Fruit fly (Drosophila melanogaster): ENCODE results near the gene opm.
A peak's percentile ranks its signal among the peaks of the same experiment; 100 is the strongest.

The opm gene

DNA sequence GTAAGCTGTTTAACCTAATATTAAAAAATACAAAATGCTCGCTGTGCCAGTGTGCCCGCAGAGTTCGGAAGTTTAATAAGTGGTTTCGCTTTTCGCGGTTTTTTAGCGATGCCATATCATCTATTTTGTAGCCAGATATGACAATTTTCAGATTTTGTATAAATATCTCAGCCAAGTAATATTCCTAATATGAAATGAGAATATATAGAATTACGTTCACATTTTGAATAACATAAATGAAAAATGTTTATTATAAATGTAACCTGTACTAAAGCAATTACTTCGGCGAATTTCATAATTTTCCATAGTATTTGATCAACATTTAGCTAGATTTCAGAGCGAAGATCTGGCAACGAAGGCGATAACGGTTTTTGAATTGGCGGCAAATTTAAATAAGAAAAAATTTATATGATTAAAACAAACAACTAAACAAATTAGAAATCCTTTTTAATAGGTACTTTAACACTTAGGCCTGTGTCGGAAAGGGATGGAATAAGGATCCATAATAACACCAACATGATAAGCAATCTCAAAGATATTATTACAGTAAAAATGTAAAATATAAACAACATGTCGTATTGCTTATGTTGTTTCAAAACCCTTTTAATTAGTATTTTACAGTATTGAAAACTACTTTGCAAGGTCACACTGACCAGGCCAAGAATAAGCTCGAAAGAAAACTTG lies at the start of gene opm, which contains the start of gene dob (continued):
- TF ChIP-seq Nf-YC (tag; optimal IDR thresholded peaks at IDR 0.05) (peak; percentile 46), gcm (GFP tag; optimal IDR thresholded peaks at IDR 0.05) (no peak), Max (GFP tag; optimal IDR thresholded peaks at IDR 0.05) (peak; percentile 14), bab2 (GFP tag; optimal IDR thresholded peaks at IDR 0.05) (peak; percentile 15), ara (GFP tag; IDR thresholded peaks at IDR 0.05) (no peak), HLH3B (GFP tag; IDR thresholded peaks at IDR 0.05) (no peak), Rx (GFP tag; IDR thresholded peaks at IDR 0.05) (no peak), danr (GFP tag; IDR thresholded peaks at IDR 0.05) (no peak), CG6272 (GFP tag; IDR thresholded peaks at IDR 0.05) (no peak), CG16813 (GFP tag; IDR thresholded peaks at IDR 0.05; ENCODE audit: partially characterized antibody) (no peak), Pdp1 (GFP tag; optimal IDR thresholded peaks at IDR 0.05) (no peak), tll (GFP tag; optimal IDR thresholded peaks at IDR 0.05) (no peak), phol (tag; optimal IDR thresholded peaks at IDR 0.05) (peak; percentile 68), rib (GFP tag; IDR thresholded peaks at IDR 0.05) (no peak), her (GFP tag; optimal IDR thresholded peaks at IDR 0.05) (no peak), fu2 (GFP tag; optimal IDR thresholded peaks at IDR 0.05) (no peak), corto (GFP tag; optimal IDR thresholded peaks at IDR 0.05) (no peak), CG10979 (tag; optimal IDR thresholded peaks at IDR 0.05) (no peak), CG34224 (GFP tag; IDR thresholded peaks at IDR 0.05; ENCODE audit: partially characterized antibody) (no peak), YL-1 (GFP tag; optimal IDR thresholded peaks at IDR 0.05) (no peak), CG13424 (tag; optimal IDR thresholded peaks at IDR 0.05) (peak; percentile 43), Atf6 (GFP tag; IDR thresholded peaks at IDR 0.05) (no peak), Hr3 (GFP tag; optimal IDR thresholded peaks at IDR 0.05) (peak; percentile 9), CG12155 (GFP tag; optimal IDR thresholded peaks at IDR 0.05) (no peak), CG1602 (GFP tag; optimal IDR thresholded peaks at IDR 0.05) (peak; percentile 29), Xbp1 (GFP tag; optimal IDR thresholded peaks at IDR 0.05) (no peak), CG8944 (GFP tag; optimal IDR thresholded peaks at IDR 0.05) (no peak), caup (GFP tag; optimal IDR thresholded peaks at IDR 0.05; ENCODE audit: severe bottlenecking) (no peak), toy (GFP tag; IDR thresholded peaks at IDR 0.05) (no peak), CG7839 (tag; optimal IDR thresholded peaks at IDR 0.05) (peak; percentile 42), fd102C (GFP tag; optimal IDR thresholded peaks at IDR 0.05) (no peak), gfzf (GFP tag; optimal IDR thresholded peaks at IDR 0.05) (peak; percentile 73), CG15011 (GFP tag; optimal IDR thresholded peaks at IDR 0.05) (no peak), CG14667 (GFP tag; IDR thresholded peaks at IDR 0.05) (no peak), Myb (GFP tag; optimal IDR thresholded peaks at IDR 0.05) (peak; percentile 89), Dp (GFP tag; optimal IDR thresholded peaks at IDR 0.05) (peak; percentile 79), Jarid2 (GFP tag; optimal IDR thresholded peaks at IDR 0.05) (no peak), CG12744 (GFP tag; optimal IDR thresholded peaks at IDR 0.05) (no peak), mam (GFP tag; optimal IDR thresholded peaks at IDR 0.05) (no peak), Mrtf (GFP tag; IDR thresholded peaks at IDR 0.05) (no peak), Taf1 (GFP tag; IDR thresholded peaks at IDR 0.05) (no peak), Awh (GFP tag; IDR thresholded peaks at IDR 0.05) (no peak), C15 (GFP tag; IDR thresholded peaks at IDR 0.05) (no peak), CTCF (GFP tag; optimal IDR thresholded peaks at IDR 0.05) (no peak), D19A (tag; optimal IDR thresholded peaks at IDR 0.05) (no peak), GATAe (GFP tag; conservative IDR thresholded peaks at IDR 0.05) (no peak), CG18262 (tag; optimal IDR thresholded peaks at IDR 0.05) (peak; percentile 37), CG32767 (GFP tag; IDR thresholded peaks at IDR 0.05) (no peak), CG3163 (GFP tag; optimal IDR thresholded peaks at IDR 0.05) (no peak), CG7987 (GFP tag; optimal IDR thresholded peaks at IDR 0.05) (no peak), CG3838 (GFP tag; optimal IDR thresholded peaks at IDR 0.05) (no peak)
